Worm (Caenorhabditis elegans): ENCODE results near the gene clec-9.

ce11 chrV:16687227-16687626, 19.2 kb downstream of the clec-9 start, which contains the start of gene srz-102:
- TF ChIP-seq aha-1 (tag; optimal IDR thresholded peaks at IDR 0.05), result no peak
- no peak for TF ChIP-seq lsy-2 (tag; optimal IDR thresholded peaks at IDR 0.05)
- no peak for TF ChIP-seq efl-3 (GFP tag; optimal IDR thresholded peaks at IDR 0.05)
- TF ChIP-seq C04F5.9 (tag; optimal IDR thresholded peaks at IDR 0.05), result no peak
- no peak for TF ChIP-seq unc-62 (GFP tag; optimal IDR thresholded peaks at IDR 0.05)

All from whole organism, L1 larva.